Fruit fly (Drosophila melanogaster): Measurements from ENCODE around the gene CG32152.

CG32152 gene

DNA sequence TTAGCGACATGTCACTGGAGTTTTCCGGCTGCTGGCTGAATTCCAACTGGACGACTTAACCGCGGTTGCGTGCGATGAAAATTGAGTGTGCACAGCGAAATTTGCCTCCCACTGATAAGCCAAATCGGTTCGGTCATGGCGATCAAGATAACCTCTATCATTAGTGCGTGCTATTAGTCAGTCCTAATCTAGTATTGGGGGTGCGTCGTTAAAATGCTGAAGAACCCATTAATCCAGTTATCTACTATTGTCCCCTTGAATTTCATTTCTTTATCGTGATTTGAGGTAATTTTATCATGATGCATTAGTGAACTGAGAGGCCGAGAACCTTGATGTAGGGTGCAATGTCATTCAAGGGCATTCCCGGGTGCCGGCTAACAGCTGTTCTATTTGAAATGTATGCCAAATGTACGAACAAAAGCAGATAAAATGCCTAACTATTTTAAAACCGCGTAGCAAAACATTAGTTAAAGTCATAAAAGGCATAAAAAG, 15.3 kb downstream of the CG32152 start, which contains the start of gene Pgm1 (continued):
- TF ChIP-seq sqz (GFP tag; optimal IDR thresholded peaks at IDR 0.05): no peak
- peak; percentile 85 for TF ChIP-seq Hmr (GFP tag; optimal IDR thresholded peaks at IDR 0.05)
- TF ChIP-seq CG2120 (GFP tag; optimal IDR thresholded peaks at IDR 0.05): peak; percentile 93
- peak; percentile 100 for TF ChIP-seq CG10274 (GFP tag; optimal IDR thresholded peaks at IDR 0.05)
- TF ChIP-seq CG33213 (GFP tag; optimal IDR thresholded peaks at IDR 0.05): peak; percentile 85
- peak; percentile 82 for TF ChIP-seq slbo (GFP tag; IDR thresholded peaks at IDR 0.05)
- TF ChIP-seq CG11504 (tag; optimal IDR thresholded peaks at IDR 0.05): peak; percentile 76
- TF ChIP-seq nerfin-2 (GFP tag; IDR thresholded peaks at IDR 0.05; ENCODE audit: partially characterized antibody): no peak
- TF ChIP-seq Dip3 (GFP tag; optimal IDR thresholded peaks at IDR 0.05): peak; percentile 84
- no peak for TF ChIP-seq lov (optimal IDR thresholded peaks at IDR 0.05)
- 0 out of 3 replicates have a peak, but pooled peaks have one; percentile 38 for TF ChIP-seq lov (GFP tag; IDR thresholded peaks at IDR 0.05)

DNA sequence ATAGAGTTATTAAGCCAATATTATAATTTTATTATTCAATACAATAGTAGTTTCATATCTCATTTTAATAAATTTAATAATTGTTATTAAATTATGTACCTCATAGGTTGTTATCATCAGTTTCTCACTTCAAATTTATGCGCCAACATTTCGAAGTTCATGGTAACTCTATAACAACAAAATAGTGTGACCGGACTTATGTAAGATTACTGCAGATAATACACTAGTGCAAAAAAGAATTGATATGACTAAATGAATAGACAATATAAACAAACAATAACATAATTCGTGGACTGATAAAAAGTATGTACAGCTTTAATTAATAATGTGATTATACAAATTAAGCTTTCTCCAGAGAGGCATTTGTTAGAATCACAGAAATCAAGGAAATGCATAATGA, 22.0 kb downstream of the CG32152 start, which contains the start of gene Strump:
Strump (plus strand) TSS at position 212 of the 400 bp plus-strand sequence.
- TF ChIP-seq Eip74EF (GFP tag; optimal IDR thresholded peaks at IDR 0.05): no peak
- TF ChIP-seq MBD-R2 (GFP tag; IDR thresholded peaks at IDR 0.05): peak; percentile 68
- peak; percentile 30 for TF ChIP-seq BEAF-32 (GFP tag; optimal IDR thresholded peaks at IDR 0.05)
- TF ChIP-seq CG12659 (GFP tag; optimal IDR thresholded peaks at IDR 0.05): peak; percentile 16
- no peak for TF ChIP-seq inv (GFP tag; IDR thresholded peaks at IDR 0.05; ENCODE audit: partially characterized antibody)
- peak; percentile 17; the same call in 1 of the 2 replicates for TF ChIP-seq CG13287 (GFP tag; IDR thresholded peaks at IDR 0.05; ENCODE audit: partially characterized antibody)
- TF ChIP-seq YL-1 (GFP tag; optimal IDR thresholded peaks at IDR 0.05): peak; percentile 78
- TF ChIP-seq abd-A (tag; optimal IDR thresholded peaks at IDR 0.05): no peak
- TF ChIP-seq trem (tag; optimal IDR thresholded peaks at IDR 0.05): peak; percentile 32
- TF ChIP-seq CG2116 (GFP tag; optimal IDR thresholded peaks at IDR 0.05): peak; percentile 25
- peak; percentile 47 for TF ChIP-seq bbx (GFP tag; IDR thresholded peaks at IDR 0.05; ENCODE audit: partially characterized antibody)
- TF ChIP-seq MESR4 (GFP tag; optimal IDR thresholded peaks at IDR 0.05): peak; percentile 54
- peak; percentile 41 for TF ChIP-seq CG14710 (tag; optimal IDR thresholded peaks at IDR 0.05)
- TF ChIP-seq CG2199 (GFP tag; IDR thresholded peaks at IDR 0.05): 0 out of 3 replicates have a peak, but pooled peaks have one; percentile 6
- TF ChIP-seq CG10267 (tag; optimal IDR thresholded peaks at IDR 0.05): peak; percentile 39
- TF ChIP-seq gfzf (GFP tag; optimal IDR thresholded peaks at IDR 0.05): peak; percentile 81
- peak; percentile 88 for TF ChIP-seq stwl (tag; optimal IDR thresholded peaks at IDR 0.05)
- TF ChIP-seq ab (GFP tag; optimal IDR thresholded peaks at IDR 0.05): no peak
- TF ChIP-seq Oli (tag; optimal IDR thresholded peaks at IDR 0.05): no peak
- TF ChIP-seq CG9797 (GFP tag; optimal IDR thresholded peaks at IDR 0.05): peak; percentile 70
- peak; percentile 97 for TF ChIP-seq Dp (GFP tag; optimal IDR thresholded peaks at IDR 0.05)
- no peak for TF ChIP-seq kay (GFP tag; optimal IDR thresholded peaks at IDR 0.05)
- peak; percentile 73 for TF ChIP-seq pzg (GFP tag; optimal IDR thresholded peaks at IDR 0.05)
- TF ChIP-seq D19A (tag; optimal IDR thresholded peaks at IDR 0.05): peak; percentile 43
- TF ChIP-seq esg (GFP tag; conservative IDR thresholded peaks at IDR 0.05): no peak
- TF ChIP-seq CG12391 (tag; optimal IDR thresholded peaks at IDR 0.05): peak; percentile 12
- TF ChIP-seq Hmr (GFP tag; optimal IDR thresholded peaks at IDR 0.05): no peak
- TF ChIP-seq Med (GFP tag): peak; percentile 40
- TF ChIP-seq Hsf (GFP tag; optimal IDR thresholded peaks at IDR 0.05): no peak
- peak; percentile 12 for TF ChIP-seq gro (GFP tag; optimal IDR thresholded peaks at IDR 0.05)
- peak; percentile 95 for TF ChIP-seq E2f2 (GFP tag; IDR thresholded peaks at IDR 0.05)
- TF ChIP-seq repo (GFP tag; optimal IDR thresholded peaks at IDR 0.05): no peak
- TF ChIP-seq lbe (GFP tag; optimal IDR thresholded peaks at IDR 0.05): peak; percentile 42
- TF ChIP-seq CG4617 (GFP tag; optimal IDR thresholded peaks at IDR 0.05; ENCODE audit: borderline replicate concordance): peak; percentile 42
